Fruit fly (Drosophila melanogaster) whole organism, wandering third instar larva: Measurements from ENCODE around the gene CG14787.
A peak's percentile ranks its signal among the peaks of the same experiment; 100 is the strongest.

Experiments used
- Abd-B ChIP-seq: fragments of >200 bp; optimal IDR thresholded peaks from 2 replicates; lab custom pipeline; 2017; ENCODE audit warnings: missing biosample characterization, missing genetic modification characterization
- CG32264 ChIP-seq: fragments of 200-800 bp; sonication (Bioruptor generic); optimal IDR thresholded peaks from 2 replicates; lab custom pipeline; 2016; ENCODE audit warnings: missing biosample characterization, missing genetic modification characterization
- CG9705 ChIP-seq: fragments of 200-800 bp; sonication (Bioruptor generic); optimal IDR thresholded peaks from 2 replicates; lab custom pipeline; 2018; ENCODE audit warnings: missing biosample characterization, mild to moderate bottlenecking, missing genetic modification characterization
- CrebA ChIP-seq: fragments of 200-800 bp; sonication (Bioruptor generic); optimal IDR thresholded peaks from 2 replicates; lab custom pipeline; 2016; ENCODE audit warnings: missing biosample characterization, mild to moderate bottlenecking, missing genetic modification characterization, borderline replicate concordance
- Dfd ChIP-seq: fragments of >200 bp; optimal IDR thresholded peaks from 2 replicates; lab custom pipeline; 2017; ENCODE audit warnings: missing biosample characterization, missing genetic modification characterization
- Dif ChIP-seq: fragments of 200-275, 200-300 bp; sonication (Bioruptor generic); optimal IDR thresholded peaks from 2 replicates; lab custom pipeline; 2018; ENCODE audit warnings: missing biosample characterization, missing genetic modification characterization; ENCODE audit not compliant: partially characterized antibody
- GATAd ChIP-seq: sonication (Bioruptor generic); optimal IDR thresholded peaks from 2 replicates; lab custom pipeline; 2016; ENCODE audit warnings: missing biosample characterization, missing genetic modification characterization
- HLH106 ChIP-seq: fragments of 200-800 bp; optimal IDR thresholded peaks from 3 replicates; lab custom pipeline; 2019; ENCODE audit warnings: missing biosample characterization, mild to moderate bottlenecking, missing genetic modification characterization, moderate library complexity
- Hnf4 ChIP-seq: fragments of 200-800 bp; sonication (Bioruptor generic); optimal IDR thresholded peaks from 2 replicates; lab custom pipeline; 2016; ENCODE audit warnings: missing biosample characterization, mild to moderate bottlenecking, missing genetic modification characterization
- Hr78 ChIP-seq: fragments of >200 bp; optimal IDR thresholded peaks from 2 replicates; lab custom pipeline; 2017; ENCODE audit warnings: missing biosample characterization, missing genetic modification characterization
- Hr83 ChIP-seq: fragments of 200-300 bp; sonication (Bioruptor generic); optimal IDR thresholded peaks from 2 replicates; lab custom pipeline; 2016; ENCODE audit warnings: missing biosample characterization, mild to moderate bottlenecking, missing genetic modification characterization, moderate library complexity; ENCODE audit not compliant: poor library complexity, severe bottlenecking
- Jra ChIP-seq: sonication (Bioruptor generic); optimal IDR thresholded peaks from 2 replicates; lab custom pipeline; 2016; ENCODE audit warnings: missing biosample characterization, missing genetic modification characterization
- Mio ChIP-seq: sonication (Bioruptor generic); optimal IDR thresholded peaks from 2 replicates; lab custom pipeline; 2016; ENCODE audit warnings: missing biosample characterization, missing genetic modification characterization
- Myc ChIP-seq: fragments of >200 bp; optimal IDR thresholded peaks from 2 replicates; lab custom pipeline; 2017
- N ChIP-seq: fragments of >200 bp; optimal IDR thresholded peaks from 2 replicates; lab custom pipeline; 2018; ENCODE audit warnings: missing biosample characterization, missing external identifiers, missing genetic modification characterization
- OdsH ChIP-seq: fragments of 200-800 bp; sonication (Bioruptor generic); optimal IDR thresholded peaks from 2 replicates; lab custom pipeline; 2016; ENCODE audit warnings: missing biosample characterization, mild to moderate bottlenecking, missing genetic modification characterization
- Rel ChIP-seq, 2 experiments: fragments of 200-800 bp; sonication (Bioruptor generic) in 1 of 2; optimal IDR thresholded peaks; 2 replicates in 1 of 2; 3 replicates in 1 of 2; lab custom pipeline; 2016 to 2019; ENCODE audit warnings: mild to moderate bottlenecking in 2 of 2, missing biosample characterization in 2 of 2, missing genetic modification characterization in 2 of 2, moderate library complexity in 1 of 2
- Sp1 ChIP-seq: fragments of 200-800 bp; sonication (Bioruptor generic); optimal IDR thresholded peaks from 3 replicates; lab custom pipeline; 2019; ENCODE audit warnings: missing biosample characterization, mild to moderate bottlenecking, missing genetic modification characterization, moderate library complexity
- Vsx2 ChIP-seq: fragments of 200-300, 225-300 bp; sonication (Bioruptor generic); optimal IDR thresholded peaks from 2 replicates; lab custom pipeline; 2018; ENCODE audit warnings: missing biosample characterization, missing genetic modification characterization; ENCODE audit not compliant: partially characterized antibody
- br ChIP-seq: fragments of 200-800 bp; sonication (Bioruptor generic); optimal IDR thresholded peaks from 2 replicates; lab custom pipeline; 2016; ENCODE audit warnings: missing biosample characterization, missing genetic modification characterization
- brk ChIP-seq: fragments of 200-800 bp; sonication (Bioruptor generic); optimal IDR thresholded peaks from 2 replicates; lab custom pipeline; 2016; ENCODE audit warnings: missing biosample characterization, mild to moderate bottlenecking, missing genetic modification characterization
- dl ChIP-seq, 2 experiments: fragments of 175-275, 200-275 bp in 1 of 2; fragments of 200-275 bp in 1 of 2; sonication (Bioruptor generic); optimal IDR thresholded peaks; lab custom pipeline; 2018; ENCODE audit warnings: mild to moderate bottlenecking in 2 of 2, missing biosample characterization in 2 of 2, missing genetic modification characterization in 2 of 2, moderate library complexity in 2 of 2; ENCODE audit not compliant: partially characterized antibody in 2 of 2, insufficient read depth in 1 of 2
- dmrt93B ChIP-seq: fragments of 200-800 bp; sonication (Bioruptor generic); optimal IDR thresholded peaks from 2 replicates; lab custom pipeline; 2018; ENCODE audit warnings: missing biosample characterization, mild to moderate bottlenecking, missing genetic modification characterization
- dsf ChIP-seq: sonication (Bioruptor generic); optimal IDR thresholded peaks from 2 replicates; lab custom pipeline; 2016; ENCODE audit warnings: missing biosample characterization, missing genetic modification characterization, borderline replicate concordance
- ey ChIP-seq: fragments of 200-800 bp; sonication (Bioruptor generic); optimal IDR thresholded peaks from 2 replicates; lab custom pipeline; 2016; ENCODE audit warnings: missing biosample characterization, missing genetic modification characterization
- foxo ChIP-seq, 2 experiments: fragments of 200-800 bp; sonication (Bioruptor generic); optimal IDR thresholded peaks; 2 replicates in 1 of 2; 3 replicates in 1 of 2; lab custom pipeline; 2016 to 2017; ENCODE audit warnings: missing biosample characterization in 2 of 2, missing genetic modification characterization in 2 of 2
- fru ChIP-seq: fragments of 200-800 bp; sonication (Bioruptor generic); optimal IDR thresholded peaks from 3 replicates; lab custom pipeline; 2016; ENCODE audit warnings: missing biosample characterization, mild to moderate bottlenecking, missing genetic modification characterization
- h ChIP-seq: fragments of 200-800 bp; sonication (Bioruptor generic); optimal IDR thresholded peaks from 3 replicates; lab custom pipeline; 2016; ENCODE audit warnings: missing biosample characterization, mild to moderate bottlenecking, missing genetic modification characterization
- jim ChIP-seq: fragments of 175-275, 200-325 bp; sonication (Bioruptor generic); optimal IDR thresholded peaks from 2 replicates; lab custom pipeline; 2016; ENCODE audit warnings: missing biosample characterization, mild to moderate bottlenecking, missing genetic modification characterization
- lola ChIP-seq: fragments of >200 bp; optimal IDR thresholded peaks from 2 replicates; lab custom pipeline; 2017; ENCODE audit warnings: missing biosample characterization, missing genetic modification characterization
- pan ChIP-seq: fragments of >200 bp; optimal IDR thresholded peaks from 2 replicates; lab custom pipeline; 2017
- psq ChIP-seq: fragments of 200-800 bp; sonication (Bioruptor generic); optimal IDR thresholded peaks from 3 replicates; lab custom pipeline; 2017; ENCODE audit warnings: missing biosample characterization, mild to moderate bottlenecking, missing genetic modification characterization, moderate library complexity
- rgr ChIP-seq: fragments of 200-800 bp; sonication (Bioruptor generic); optimal IDR thresholded peaks from 3 replicates; lab custom pipeline; 2016; ENCODE audit warnings: missing biosample characterization, mild to moderate bottlenecking, missing genetic modification characterization
- sage ChIP-seq: fragments of 200-800 bp; sonication (Bioruptor generic); optimal IDR thresholded peaks from 2 replicates; lab custom pipeline; 2016; ENCODE audit warnings: missing biosample characterization, mild to moderate bottlenecking, missing genetic modification characterization
- sv ChIP-seq: fragments of 200-800 bp; sonication (Bioruptor generic); optimal IDR thresholded peaks from 3 replicates; lab custom pipeline; 2016; ENCODE audit warnings: missing biosample characterization, missing genetic modification characterization
- tai ChIP-seq: sonication (Bioruptor generic); optimal IDR thresholded peaks from 2 replicates; lab custom pipeline; 2016; ENCODE audit warnings: missing biosample characterization, missing genetic modification characterization
- usp ChIP-seq: fragments of >200 bp; optimal IDR thresholded peaks from 2 replicates; lab custom pipeline; 2017; ENCODE audit warnings: missing biosample characterization, missing genetic modification characterization
- woc ChIP-seq: sonication (Bioruptor generic); optimal IDR thresholded peaks from 2 replicates; lab custom pipeline; 2016; ENCODE audit warnings: missing biosample characterization, mild to moderate bottlenecking, missing genetic modification characterization

The CG14787 gene

DNA sequence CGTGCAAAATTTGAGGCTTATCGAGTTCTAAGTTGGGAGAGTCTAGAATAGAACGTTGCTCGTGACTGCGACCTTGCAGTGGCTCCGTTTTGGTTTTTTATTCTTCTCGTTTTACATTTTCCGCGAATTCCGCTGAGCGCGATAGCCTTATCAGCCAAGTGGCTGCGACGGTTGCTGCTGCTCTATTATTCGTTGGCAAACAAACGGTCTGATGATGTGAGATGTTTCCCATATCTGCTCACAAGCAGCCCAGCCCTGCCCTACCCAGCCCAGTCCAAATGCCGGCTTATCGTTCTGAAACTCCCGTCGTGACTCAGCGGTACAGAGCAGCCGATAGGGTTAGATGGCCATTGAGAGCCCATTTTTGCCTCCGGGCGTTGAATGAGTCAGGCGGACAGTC, 18.9 kb upstream of the CG14787 start:
- TF ChIP-seq Rel (GFP tag; optimal IDR thresholded peaks at IDR 0.05; lab: Kevin White, UChicago), result no peak
- TF ChIP-seq Rel (tag; optimal IDR thresholded peaks at IDR 0.05; lab: Kevin White, UChicago), result peak; percentile 33
- TF ChIP-seq woc (GFP tag; lab: Kevin White, UChicago), result no peak

- TF ChIP-seq woc (GFP tag; lab: Kevin White, UChicago) (no peak), sv (GFP tag; lab: Kevin White, UChicago) (no peak), Dfd (GFP tag; lab: Kevin White, UChicago) (no peak), Jra (GFP tag; lab: Kevin White, UChicago) (peak; percentile 13), Rel (GFP tag; optimal IDR thresholded peaks at IDR 0.05; lab: Kevin White, UChicago) (no peak), Rel (tag; optimal IDR thresholded peaks at IDR 0.05; lab: Kevin White, UChicago) (peak; percentile 31), Hnf4 (GFP tag; lab: Kevin White, UChicago) (no peak), ey (peak; percentile 31), lola (no peak), sage (GFP tag; lab: Kevin White, UChicago) (no peak), CG32264 (no peak), CrebA (GFP tag; lab: Kevin White, UChicago) (no peak), foxo (GFP tag; optimal IDR thresholded peaks at IDR 0.05; lab: Kevin White, UChicago) (peak in 1 of 2 experiments; percentile 57), Sp1 (GFP tag; lab: Kevin White, UChicago) (peak; percentile 28), Myc (lab: Kevin White, UChicago) (no peak), OdsH (GFP tag; lab: Kevin White, UChicago) (no peak), fru (GFP tag; lab: Kevin White, UChicago) (peak; percentile 42), CG9705 (GFP tag; lab: Kevin White, UChicago) (peak; percentile 29), GATAd (GFP tag; lab: Kevin White, UChicago) (no peak), h (GFP tag; lab: Kevin White, UChicago) (peak; percentile 21), dl (GFP tag; optimal IDR thresholded peaks at IDR 0.05; lab: Kevin White, UChicago; ENCODE audit: insufficient read depth in 1 of 2, partially characterized antibody in 2 of 2) (no peak), Vsx2 (GFP tag; lab: Kevin White, UChicago) (no peak), psq (no peak), br (GFP tag; lab: Kevin White, UChicago) (peak; percentile 23), usp (GFP tag; lab: Kevin White, UChicago) (no peak), rgr (peak; percentile 42), jim (no peak), Mio (GFP tag; lab: Kevin White, UChicago) (no peak), HLH106 (tag; lab: Kevin White, UChicago) (peak; percentile 45), N (no peak), Hr83 (GFP tag; lab: Kevin White, UChicago) (peak; percentile 9), dsf (no peak), Dif (GFP tag; lab: Kevin White, UChicago) (no peak), dmrt93B (GFP tag; lab: Kevin White, UChicago) (no peak)
These were observed 17.0 kb upstream of the CG14787 start, which contains the start of gene rush for dm6 chrX:1478276-1479122. TSS of gene rush (plus strand) at chrX:1478552.

- TF ChIP-seq Hr83 (GFP tag; lab: Kevin White, UChicago) (peak; percentile 43), CrebA (GFP tag; lab: Kevin White, UChicago) (no peak), Myc (lab: Kevin White, UChicago) (peak; percentile 17), pan (lab: Kevin White, UChicago) (no peak), brk (GFP tag; lab: Kevin White, UChicago) (no peak), sage (GFP tag; lab: Kevin White, UChicago) (no peak), h (GFP tag; lab: Kevin White, UChicago) (peak; percentile 50), woc (GFP tag; lab: Kevin White, UChicago) (no peak), Hr78 (GFP tag; lab: Kevin White, UChicago) (no peak), rgr (peak; percentile 48), psq (peak; percentile 3), Abd-B (GFP tag; lab: Kevin White, UChicago) (no peak), dmrt93B (GFP tag; lab: Kevin White, UChicago) (no peak), foxo (GFP tag; optimal IDR thresholded peaks at IDR 0.05; lab: Kevin White, UChicago) (peak in 1 of 2 experiments; percentile 39), br (GFP tag; lab: Kevin White, UChicago) (peak; percentile 42), N (no peak), CG32264 (no peak), CG9705 (GFP tag; lab: Kevin White, UChicago) (no peak), sv (GFP tag; lab: Kevin White, UChicago) (no peak), tai (GFP tag; lab: Kevin White, UChicago) (no peak), Dfd (GFP tag; lab: Kevin White, UChicago) (no peak), Dif (GFP tag; lab: Kevin White, UChicago) (no peak), Vsx2 (GFP tag; lab: Kevin White, UChicago) (no peak), dsf (no peak), Sp1 (GFP tag; lab: Kevin White, UChicago) (no peak), GATAd (GFP tag; lab: Kevin White, UChicago) (no peak), fru (GFP tag; lab: Kevin White, UChicago) (peak; percentile 30), ey (no peak), lola (no peak), Mio (GFP tag; lab: Kevin White, UChicago) (no peak), usp (GFP tag; lab: Kevin White, UChicago) (no peak), jim (no peak)
- TF ChIP-seq, all 38 proteins: peak for 8
These were observed 15.4 kb upstream of the CG14787 start, which contains the start of the genes Rab27 and mei-38 for dm6 chrX:1476848-1477247. TSS of gene Rab27 (minus strand) at chrX:1476974. TSS of gene mei-38 (plus strand) at chrX:1477063.
